Worm (Caenorhabditis elegans) whole organism, early embryonic: ENCODE results near the gene grd-5.

Experiments used
- B0310.2 ChIP-seq: sonication (generic microtip); optimal IDR thresholded peaks from 2 replicates; lab custom pipeline; 2016; ENCODE audit warnings: mild to moderate bottlenecking, missing genetic modification characterization, missing compliant biosample characterization
- F13C5.2 ChIP-seq: sonication (generic microtip); optimal IDR thresholded peaks from 2 replicates; lab custom pipeline; 2017; ENCODE audit warnings: mild to moderate bottlenecking, missing genetic modification characterization, inconsistent platforms, missing compliant biosample characterization
- aly-1 ChIP-seq: sonication (generic microtip); optimal IDR thresholded peaks from 2 replicates; lab custom pipeline; 2016; ENCODE audit warnings: missing genetic modification characterization, missing compliant biosample characterization
- ama-1 ChIP-seq: fragments of 150-350 bp; optimal IDR thresholded peaks from 2 replicates; lab custom pipeline; 2014
- ceh-13 ChIP-seq: fragments of 200-800 bp; sonication (Bioruptor generic); optimal IDR thresholded peaks from 2 replicates; lab custom pipeline; 2018; ENCODE audit warnings: mild to moderate bottlenecking, missing genetic modification characterization, missing compliant biosample characterization
- ets-7 ChIP-seq: sonication (generic microtip); optimal IDR thresholded peaks from 2 replicates; lab custom pipeline; 2016; ENCODE audit warnings: missing genotype, missing genetic modification characterization, missing compliant biosample characterization
- flt-1 ChIP-seq: fragments of 200-800 bp; sonication (Bioruptor generic); IDR thresholded peaks from 2 replicates; pipeline ENCODE4 v1.3.6; 2022; ENCODE audit warnings: missing genetic modification characterization, missing compliant biosample characterization
- hnd-1 ChIP-seq: sonication (generic microtip); optimal IDR thresholded peaks from 2 replicates; lab custom pipeline; 2016; ENCODE audit warnings: missing genetic modification characterization, missing compliant biosample characterization
- scrt-1 ChIP-seq: fragments of 200-800 bp; sonication (Bioruptor generic); IDR thresholded peaks from 2 replicates; pipeline ENCODE4 v1.3.6; 2022; ENCODE audit warnings: missing genetic modification characterization, missing compliant biosample characterization
- sea-1 ChIP-seq: fragments of 200-800 bp; sonication (Bioruptor generic); conservative IDR thresholded peaks from 2 replicates; pipeline ENCODE4 v1.3.6; 2022; ENCODE audit warnings: missing genetic modification characterization, missing compliant biosample characterization
- tbx-11 ChIP-seq: fragments of 200-800 bp; sonication (Bioruptor generic); IDR thresholded peaks from 2 replicates; pipeline ENCODE4 v1.3.6; 2022; ENCODE audit warnings: missing genetic modification characterization, missing compliant biosample characterization

DNA sequence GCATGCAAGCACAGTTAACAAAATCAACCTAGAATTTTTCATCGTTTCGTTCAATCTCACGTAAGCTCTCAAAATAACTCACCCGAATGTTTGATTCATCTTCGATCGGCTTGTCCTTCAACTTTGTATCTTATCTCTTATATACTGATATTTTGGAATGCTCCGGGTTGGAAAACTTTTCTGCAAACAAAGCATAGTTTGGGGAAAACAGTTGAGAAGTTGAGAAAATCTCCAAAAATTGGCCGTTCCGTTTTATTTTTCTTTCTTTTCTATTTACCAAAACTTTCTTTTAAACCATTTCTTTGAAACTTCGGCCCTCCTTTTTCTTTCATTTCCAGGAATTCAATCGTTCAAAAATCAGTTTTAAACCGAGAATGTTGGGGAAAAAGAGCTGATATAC is 16.2 kb upstream of the grd-5 start, which contains the start of gene F41E6.15:
- TF ChIP-seq flt-1 (no peak), ama-1 (lab: Kevin White, UChicago) (no peak), sea-1 (GFP tag; lab: Robert Waterston, UW) (no peak), hnd-1 (tag; lab: Kevin White, UChicago) (no peak), aly-1 (tag; lab: Kevin White, UChicago) (no peak), scrt-1 (GFP tag; lab: Robert Waterston, UW) (no peak), B0310.2 (tag; lab: Kevin White, UChicago) (no peak), ceh-13 (GFP tag; lab: Kevin White, UChicago) (no peak), ets-7 (tag; lab: Kevin White, UChicago) (no peak), F13C5.2 (tag; lab: Kevin White, UChicago) (no peak), tbx-11 (GFP tag; lab: Robert Waterston, UW) (no peak)
